Fruit fly (Drosophila melanogaster) whole organism, pupa: ENCODE measurements around the gene Sytalpha.

Source experiments
- CG10348 ChIP-seq: fragments of 200-800 bp; sonication (Bioruptor generic); IDR thresholded peaks from 2 replicates; pipeline ENCODE4 v1.3.6; 2022; ENCODE audit warnings: missing biosample characterization, missing genetic modification characterization
- CG12605 ChIP-seq: fragments of 200-800 bp; sonication (Bioruptor generic); IDR thresholded peaks from 2 replicates; pipeline ENCODE4 v1.3.6; 2022; ENCODE audit warnings: missing biosample characterization, missing genetic modification characterization
- CG13204 ChIP-seq: fragments of 200-800 bp; sonication (Bioruptor generic); optimal IDR thresholded peaks from 2 replicates; lab custom pipeline; 2018; ENCODE audit warnings: missing biosample characterization, mild to moderate bottlenecking, missing genetic modification characterization, moderate library complexity
- CG14655 ChIP-seq: fragments of 200-800 bp; sonication (Bioruptor generic); optimal IDR thresholded peaks from 3 replicates; lab custom pipeline; 2017; ENCODE audit warnings: mild to moderate bottlenecking, missing biosample characterization, missing genetic modification reagents, missing genetic modification characterization
- CG15710 ChIP-seq: fragments of 200-800 bp; sonication (Bioruptor generic); optimal IDR thresholded peaks from 2 replicates; lab custom pipeline; 2018; ENCODE audit warnings: missing biosample characterization, mild to moderate bottlenecking, missing genetic modification characterization, moderate library complexity
- CG17806 ChIP-seq: fragments of 200-800 bp; sonication (Bioruptor generic); optimal IDR thresholded peaks from 2 replicates; lab custom pipeline; 2018; ENCODE audit warnings: missing biosample characterization, mild to moderate bottlenecking, missing genetic modification characterization, moderate library complexity
- CG32121 ChIP-seq: fragments of 200-800 bp; sonication (Bioruptor generic); IDR thresholded peaks from 2 replicates; pipeline ENCODE4 v1.3.6; 2022; ENCODE audit warnings: missing biosample characterization, missing genetic modification characterization
- CG34367 ChIP-seq: fragments of 200-800 bp; sonication (Bioruptor generic); optimal IDR thresholded peaks from 2 replicates; lab custom pipeline; 2018; ENCODE audit warnings: missing biosample characterization, mild to moderate bottlenecking, missing genetic modification characterization
- CG4496 ChIP-seq: fragments of 200-800 bp; sonication (Bioruptor generic); IDR thresholded peaks from 3 replicates; pipeline ENCODE4 v1.3.6; 2022; ENCODE audit warnings: missing biosample characterization, missing genetic modification characterization
- CG8159 ChIP-seq: fragments of 200-800 bp; sonication (Bioruptor generic); optimal IDR thresholded peaks from 3 replicates; lab custom pipeline; 2018; ENCODE audit warnings: missing biosample characterization, mild to moderate bottlenecking, missing genetic modification characterization, moderate library complexity
- CG8301 ChIP-seq: fragments of 200-800 bp; sonication (Bioruptor generic); optimal IDR thresholded peaks from 2 replicates; lab custom pipeline; 2018; ENCODE audit warnings: missing biosample characterization, mild to moderate bottlenecking, missing genetic modification characterization
- CG9948 ChIP-seq: fragments of 200-800 bp; sonication (Bioruptor generic); optimal IDR thresholded peaks from 2 replicates; lab custom pipeline; 2018; ENCODE audit warnings: missing biosample characterization, mild to moderate bottlenecking, missing genetic modification characterization, moderate library complexity
- D1 ChIP-seq: fragments of 200-800 bp; sonication (Bioruptor generic); optimal IDR thresholded peaks from 2 replicates; lab custom pipeline; 2018; ENCODE audit warnings: missing biosample characterization, mild to moderate bottlenecking, missing genetic modification characterization, moderate library complexity
- EcR ChIP-seq: fragments of 200-800 bp; sonication (Bioruptor generic); optimal IDR thresholded peaks from 3 replicates; lab custom pipeline; 2019; ENCODE audit warnings: missing biosample characterization, missing genetic modification characterization, mild to moderate bottlenecking, moderate library complexity, missing genetic modification reagents
- Ets98B ChIP-seq: fragments of 200-800 bp; sonication (Bioruptor generic); IDR thresholded peaks from 2 replicates; pipeline ENCODE4 v1.3.6; 2022; ENCODE audit warnings: missing biosample characterization, missing genetic modification characterization
- Pif1A ChIP-seq: fragments of 200-800 bp; sonication (Bioruptor generic); optimal IDR thresholded peaks from 3 replicates; lab custom pipeline; 2016; ENCODE audit warnings: missing biosample characterization, missing genetic modification characterization
- Pif1B ChIP-seq: fragments of 200-800 bp; sonication (Bioruptor generic); optimal IDR thresholded peaks from 3 replicates; lab custom pipeline; 2016; ENCODE audit warnings: missing biosample characterization, missing genetic modification characterization
- Snoo ChIP-seq: fragments of 200-800 bp; sonication (Bioruptor generic); optimal IDR thresholded peaks from 3 replicates; lab custom pipeline; 2017; ENCODE audit warnings: missing biosample characterization, mild to moderate bottlenecking, missing genetic modification characterization, inconsistent platforms
- fd96Ca ChIP-seq: fragments of 200-800 bp; sonication (Bioruptor generic); IDR thresholded peaks from 3 replicates; pipeline ENCODE4 v1.3.6; 2022; ENCODE audit warnings: missing biosample characterization, missing genetic modification characterization
- gl ChIP-seq: fragments of 200-800 bp; sonication (Bioruptor generic); optimal IDR thresholded peaks from 2 replicates; lab custom pipeline; 2018; ENCODE audit warnings: missing biosample characterization, mild to moderate bottlenecking, missing genetic modification characterization
- rn ChIP-seq: fragments of 200-800 bp; sonication (Bioruptor generic); IDR thresholded peaks from 2 replicates; pipeline ENCODE4 v1.3.6; 2022; ENCODE audit warnings: missing biosample characterization, missing genetic modification characterization

Sytalpha gene

dm6 chr2L:17561914-17562313 is 30.1 kb upstream of the Sytalpha start:
- TF ChIP-seq Pif1B (GFP tag; lab: Kevin White, UChicago) (no peak), fd96Ca (GFP tag; lab: Robert Waterston, UW) (no peak), Snoo (tag; lab: Kevin White, UChicago) (no peak), CG12605 (no peak), EcR (GFP tag; lab: Kevin White, UChicago) (no peak), CG32121 (GFP tag; lab: Robert Waterston, UW) (no peak), CG8301 (tag; lab: Kevin White, UChicago) (no peak), CG14655 (no peak)

- no peak for TF ChIP-seq CG17806
- TF ChIP-seq CG13204 (GFP tag; lab: Kevin White, UChicago): no peak
- TF ChIP-seq Ets98B (GFP tag; lab: Robert Waterston, UW): no peak
- TF ChIP-seq CG8301 (tag; lab: Kevin White, UChicago): no peak
- TF ChIP-seq EcR (GFP tag; lab: Kevin White, UChicago): no peak
- no peak for TF ChIP-seq CG4496 (GFP tag; lab: Robert Waterston, UW)
- no peak for TF ChIP-seq CG34367
- no peak for TF ChIP-seq Pif1A (GFP tag; lab: Kevin White, UChicago)
- no peak for TF ChIP-seq CG9948 (tag; lab: Kevin White, UChicago)
These were observed 27.4 kb upstream of the Sytalpha start for dm6 chr2L:17564682-17565081.

- TF ChIP-seq CG17806 (no peak), Pif1A (GFP tag; lab: Kevin White, UChicago) (no peak), D1 (tag; lab: Kevin White, UChicago) (no peak), fd96Ca (GFP tag; lab: Robert Waterston, UW) (no peak), Pif1B (GFP tag; lab: Kevin White, UChicago) (no peak), CG9948 (tag; lab: Kevin White, UChicago) (no peak), Snoo (tag; lab: Kevin White, UChicago) (no peak), CG10348 (GFP tag; lab: Robert Waterston, UW) (no peak), CG32121 (GFP tag; lab: Robert Waterston, UW) (no peak), Ets98B (GFP tag; lab: Robert Waterston, UW) (no peak), rn (GFP tag; lab: Robert Waterston, UW) (no peak), CG8301 (tag; lab: Kevin White, UChicago) (no peak), CG12605 (no peak)
- TF ChIP-seq, all 21 proteins: peak for 0
These were observed 26.3 kb upstream of the Sytalpha start for dm6 chr2L:17565734-17566133.

dm6 chr2L:17573063-17573462 is 19.0 kb upstream of the Sytalpha start:
- TF ChIP-seq CG32121 (GFP tag; lab: Robert Waterston, UW) (no peak), fd96Ca (GFP tag; lab: Robert Waterston, UW) (no peak), CG8159 (tag; lab: Kevin White, UChicago) (peak; percentile 40)
- TF ChIP-seq, all 21 proteins: peak for 1

- no peak for TF ChIP-seq Snoo (tag; lab: Kevin White, UChicago)
- no peak for TF ChIP-seq CG4496 (GFP tag; lab: Robert Waterston, UW)
- TF ChIP-seq D1 (tag; lab: Kevin White, UChicago): no peak
- no peak for TF ChIP-seq CG12605
- TF ChIP-seq CG13204 (GFP tag; lab: Kevin White, UChicago): no peak
- no peak for TF ChIP-seq EcR (GFP tag; lab: Kevin White, UChicago)
- no peak for TF ChIP-seq gl (tag; lab: Kevin White, UChicago)
- no peak for TF ChIP-seq CG8301 (tag; lab: Kevin White, UChicago)
- TF ChIP-seq CG14655: no peak
- no peak for TF ChIP-seq rn (GFP tag; lab: Robert Waterston, UW)
- no peak for TF ChIP-seq CG15710 (tag; lab: Kevin White, UChicago)
- TF ChIP-seq CG34367: no peak
- no peak for TF ChIP-seq fd96Ca (GFP tag; lab: Robert Waterston, UW)
- no peak for TF ChIP-seq Ets98B (GFP tag; lab: Robert Waterston, UW)
- no peak for TF ChIP-seq CG8159 (tag; lab: Kevin White, UChicago)
- no peak for TF ChIP-seq Pif1A (GFP tag; lab: Kevin White, UChicago)
- no peak for TF ChIP-seq CG32121 (GFP tag; lab: Robert Waterston, UW)
- no peak for TF ChIP-seq Pif1B (GFP tag; lab: Kevin White, UChicago)
These were observed 17.6 kb upstream of the Sytalpha start for dm6 chr2L:17574337-17574912.

dm6 chr2L:17582994-17583393 is 9.1 kb upstream of the Sytalpha start:
- TF ChIP-seq rn (GFP tag; lab: Robert Waterston, UW) (no peak), gl (tag; lab: Kevin White, UChicago) (no peak), Pif1A (GFP tag; lab: Kevin White, UChicago) (no peak)
- TF ChIP-seq, all 21 proteins: peak for 0

- TF ChIP-seq CG17806 (no peak), EcR (GFP tag; lab: Kevin White, UChicago) (no peak)
These were observed 7.1 kb upstream of the Sytalpha start for dm6 chr2L:17585000-17585399.
